Worm (Caenorhabditis elegans) whole organism, L2 larva: ENCODE results near the gene col-173.

Source experiments
- C34F6.9 ChIP-seq: fragments of 150-350 bp; optimal IDR thresholded peaks from 2 replicates; lab custom pipeline; 2014; ENCODE audit warnings: missing biosample characterization, missing genetic modification characterization
- F13H6.1 ChIP-seq: sonication (generic microtip); optimal IDR thresholded peaks from 2 replicates; lab custom pipeline; 2016; ENCODE audit warnings: missing genetic modification characterization, missing compliant biosample characterization
- R02D3.7 ChIP-seq: fragments of 150-350 bp; optimal IDR thresholded peaks from 2 replicates; lab custom pipeline; 2014; ENCODE audit warnings: missing biosample characterization, missing genetic modification characterization
- Y55F3AM.14 ChIP-seq: fragments of 200-800 bp; sonication (Bioruptor generic); optimal IDR thresholded peaks from 2 replicates; lab custom pipeline; 2018; ENCODE audit warnings: mild to moderate bottlenecking, missing genetic modification characterization, missing compliant biosample characterization
- ama-1 ChIP-seq: fragments of 150-350 bp; optimal IDR thresholded peaks from 2 replicates; lab custom pipeline; 2018; ENCODE audit warnings: inconsistent platforms
- blmp-1 ChIP-seq: sonication (generic microtip); optimal IDR thresholded peaks from 2 replicates; lab custom pipeline; 2017; ENCODE audit warnings: missing genetic modification characterization, mild to moderate bottlenecking, missing compliant biosample characterization, antibody characterized with exemption, moderate library complexity; ENCODE audit not compliant: insufficient read depth
- ceh-82 ChIP-seq: fragments of 150-350 bp; optimal IDR thresholded peaks from 2 replicates; lab custom pipeline; 2014; ENCODE audit warnings: missing biosample characterization, missing genetic modification characterization
- elt-1 ChIP-seq: fragments of 150-350 bp; optimal IDR thresholded peaks from 2 replicates; lab custom pipeline; 2014; ENCODE audit warnings: missing biosample characterization, missing genetic modification characterization
- elt-3 ChIP-seq: sonication (generic microtip); optimal IDR thresholded peaks from 2 replicates; lab custom pipeline; 2017; ENCODE audit warnings: missing biosample characterization, missing genetic modification characterization
- fos-1 ChIP-seq: fragments of 150-350 bp; optimal IDR thresholded peaks from 2 replicates; lab custom pipeline; 2014; ENCODE audit warnings: missing biosample characterization, missing genetic modification characterization
- gmeb-1 ChIP-seq: fragments of 150-350 bp; optimal IDR thresholded peaks from 2 replicates; lab custom pipeline; 2014; ENCODE audit warnings: missing biosample characterization, missing genetic modification characterization
- lin-11 ChIP-seq: fragments of 150-350 bp; sonication (generic microtip); optimal IDR thresholded peaks from 2 replicates; lab custom pipeline; 2014; ENCODE audit warnings: missing biosample characterization, missing genetic modification characterization, inconsistent platforms, mixed read lengths
- lin-13 ChIP-seq: fragments of 150-350 bp; optimal IDR thresholded peaks from 2 replicates; lab custom pipeline; 2014; ENCODE audit warnings: missing biosample characterization, missing genetic modification reagents, missing genetic modification characterization
- lin-39 ChIP-seq: fragments of 150-350 bp; optimal IDR thresholded peaks from 2 replicates; lab custom pipeline; 2014; ENCODE audit warnings: missing biosample characterization, missing genetic modification reagents, missing genetic modification characterization
- lsy-2 ChIP-seq, 2 experiments: fragments of 150-350 bp in 1 of 2; sonication (generic microtip) in 1 of 2; optimal IDR thresholded peaks; 2 replicates each; lab custom pipeline; 2014 to 2017; ENCODE audit warnings: missing biosample characterization in 2 of 2, missing genetic modification characterization in 2 of 2
- mbf-1 ChIP-seq: sonication (generic microtip); optimal IDR thresholded peaks from 2 replicates; lab custom pipeline; 2017; ENCODE audit warnings: missing biosample characterization, missing genetic modification characterization
- mdl-1 ChIP-seq, 2 experiments: fragments of 150-350 bp in 1 of 2; sonication (generic microtip) in 1 of 2; optimal IDR thresholded peaks; 2 replicates each; lab custom pipeline; 2017; ENCODE audit warnings: missing biosample characterization in 2 of 2, missing genetic modification characterization in 2 of 2
- nhr-11 ChIP-seq: fragments of 150-350 bp; optimal IDR thresholded peaks from 2 replicates; lab custom pipeline; 2014; ENCODE audit warnings: missing biosample characterization, missing genetic modification characterization
- nhr-12 ChIP-seq: fragments of 150-350 bp; optimal IDR thresholded peaks from 2 replicates; lab custom pipeline; 2014; ENCODE audit warnings: missing biosample characterization, missing genetic modification characterization
- nhr-129 ChIP-seq: fragments of 150-350 bp; optimal IDR thresholded peaks from 2 replicates; lab custom pipeline; 2014; ENCODE audit warnings: missing biosample characterization, missing genetic modification characterization
- nhr-21 ChIP-seq: fragments of 150-350 bp; optimal IDR thresholded peaks from 2 replicates; lab custom pipeline; 2014; ENCODE audit warnings: missing biosample characterization, missing genetic modification characterization
- nhr-237 ChIP-seq: fragments of 150-350 bp; optimal IDR thresholded peaks from 2 replicates; lab custom pipeline; 2014; ENCODE audit warnings: missing biosample characterization, missing genetic modification characterization
- nhr-25 ChIP-seq: fragments of 150-350 bp; sonication (generic microtip); optimal IDR thresholded peaks from 3 replicates; lab custom pipeline; 2014; ENCODE audit warnings: missing biosample characterization, missing genetic modification characterization
- nhr-6 ChIP-seq: fragments of 150-350 bp; optimal IDR thresholded peaks from 2 replicates; lab custom pipeline; 2014; ENCODE audit warnings: missing biosample characterization, missing genetic modification characterization
- peb-1 ChIP-seq: fragments of 150-350 bp; optimal IDR thresholded peaks from 2 replicates; lab custom pipeline; 2014; ENCODE audit warnings: missing biosample characterization, missing genetic modification characterization
- sem-4 ChIP-seq: fragments of 150-350 bp; optimal IDR thresholded peaks from 2 replicates; lab custom pipeline; 2014; ENCODE audit warnings: missing biosample characterization, missing genetic modification reagents, missing genetic modification characterization
- skn-1 ChIP-seq: sonication (generic microtip); optimal IDR thresholded peaks from 2 replicates; lab custom pipeline; 2017; ENCODE audit warnings: missing biosample characterization, missing genetic modification characterization
- sma-9 ChIP-seq, 2 experiments: fragments of 150-350 bp in 1 of 2; sonication (generic microtip) in 1 of 2; optimal IDR thresholded peaks; 2 replicates each; lab custom pipeline; 2014 to 2016; ENCODE audit warnings: missing genetic modification characterization in 2 of 2, mild to moderate bottlenecking in 1 of 2, missing biosample characterization in 1 of 2, missing compliant biosample characterization in 1 of 2, missing genetic modification reagents in 1 of 2, moderate library complexity in 1 of 2
- unc-55 ChIP-seq: fragments of 150-350 bp; sonication (generic microtip); optimal IDR thresholded peaks from 3 replicates; lab custom pipeline; 2014; ENCODE audit warnings: missing biosample characterization, missing genetic modification reagents, missing genetic modification characterization
- ztf-1 ChIP-seq: fragments of 200-800 bp; sonication (Bioruptor generic); conservative IDR thresholded peaks from 2 replicates; pipeline ENCODE4 v1.3.6; 2022; ENCODE audit warnings: missing genetic modification characterization, missing compliant biosample characterization
- ztf-11 ChIP-seq: sonication (generic microtip); optimal IDR thresholded peaks from 2 replicates; lab custom pipeline; 2017; ENCODE audit warnings: missing biosample characterization, missing genetic modification characterization

col-173 gene

ce11 chrX:6867707-6868106 lies 9.6 kb downstream of the col-173 start (continued):
- TF ChIP-seq mbf-1 (tag; lab: Kevin White, UChicago) (no peak), blmp-1 (tag; lab: Kevin White, UChicago) (no peak), unc-55 (GFP tag; lab: Kevin White, UChicago) (no peak)

- TF ChIP-seq ztf-1 (no peak), sem-4 (tag; lab: Kevin White, UChicago) (no peak), Y55F3AM.14 (GFP tag; lab: Kevin White, UChicago) (no peak), nhr-11 (tag; lab: Kevin White, UChicago) (no peak), gmeb-1 (no peak), peb-1 (tag; lab: Kevin White, UChicago) (no peak), mdl-1 (tag; optimal IDR thresholded peaks at IDR 0.05; lab: Kevin White, UChicago) (no peak), ztf-11 (no peak), lin-39 (tag; lab: Kevin White, UChicago) (no peak), nhr-21 (tag; lab: Kevin White, UChicago) (no peak), nhr-6 (tag; lab: Kevin White, UChicago) (no peak), ama-1 (lab: Kevin White, UChicago) (no peak), elt-1 (no peak), unc-55 (GFP tag; lab: Kevin White, UChicago) (no peak), nhr-25 (tag; lab: Kevin White, UChicago) (no peak), lin-13 (no peak), nhr-129 (tag; lab: Kevin White, UChicago) (no peak)
- TF ChIP-seq, all 48 proteins: peak for 0
These were observed 10.4 kb downstream of the col-173 start for ce11 chrX:6866900-6867299.

- TF ChIP-seq C34F6.9: no peak
- TF ChIP-seq ceh-82: no peak
- TF ChIP-seq ama-1 (lab: Kevin White, UChicago): no peak
- TF ChIP-seq Y55F3AM.14 (GFP tag; lab: Kevin White, UChicago): no peak
- no peak for TF ChIP-seq skn-1 (tag; lab: Kevin White, UChicago)
- no peak for TF ChIP-seq F13H6.1 (tag; lab: Kevin White, UChicago)
- no peak for TF ChIP-seq nhr-12 (tag; lab: Kevin White, UChicago)
- TF ChIP-seq fos-1 (tag; lab: Kevin White, UChicago): no peak
- no peak for TF ChIP-seq lin-13
- no peak for TF ChIP-seq ztf-1
These were observed 11.5 kb downstream of the col-173 start, which contains the start of gene odr-10 for ce11 chrX:6865839-6866238. TSS of gene odr-10 (minus strand) at chrX:6865939.

ce11 chrX:6863032-6863431 lies 14.3 kb downstream of the col-173 start, which contains the start of gene nep-4:
TSS of gene nep-4 (minus strand) at chrX:6863424.
- TF ChIP-seq mdl-1 (tag; optimal IDR thresholded peaks at IDR 0.05; lab: Kevin White, UChicago) (no peak), lin-11 (tag; lab: Kevin White, UChicago) (no peak), mbf-1 (tag; lab: Kevin White, UChicago) (no peak), ceh-82 (no peak)

ce11 chrX:6861564-6861963 lies 15.8 kb downstream of the col-173 start:
- TF ChIP-seq R02D3.7 (tag; lab: Kevin White, UChicago): no peak
- TF ChIP-seq nhr-25 (tag; lab: Kevin White, UChicago): no peak
- TF ChIP-seq nhr-237: no peak
- TF ChIP-seq ztf-11: no peak
- no peak for TF ChIP-seq lin-39 (tag; lab: Kevin White, UChicago)
- TF ChIP-seq blmp-1 (tag; lab: Kevin White, UChicago): no peak
- TF ChIP-seq nhr-6 (tag; lab: Kevin White, UChicago): no peak
- no peak for TF ChIP-seq nhr-12 (tag; lab: Kevin White, UChicago)

- TF ChIP-seq blmp-1 (tag; lab: Kevin White, UChicago) (no peak), sma-9 (GFP tag; optimal IDR thresholded peaks at IDR 0.05; lab: Kevin White, UChicago) (peak; percentile 7), sma-9 (tag; optimal IDR thresholded peaks at IDR 0.05; lab: Kevin White, UChicago) (no peak), lin-39 (tag; lab: Kevin White, UChicago) (no peak), ztf-11 (no peak)
- TF ChIP-seq, all 48 proteins: peak for 1
These were observed 20.5 kb downstream of the col-173 start for ce11 chrX:6856793-6857192.

ce11 chrX:6853318-6853717 lies 24.0 kb downstream of the col-173 start, which contains the start of gene rig-3:
TSS of gene rig-3 (plus strand) at chrX:6853618.
- TF ChIP-seq elt-3 (no peak), lsy-2 (tag; optimal IDR thresholded peaks at IDR 0.05; lab: Kevin White, UChicago) (no peak)
